Fruit fly (Drosophila melanogaster) whole organism, embryonic: ENCODE measurements around the gene CG32371.
A peak's percentile ranks its signal among the peaks of the same experiment; 100 is the strongest.

Experiments used
- Bgb ChIP-seq: fragments of 200-800 bp; sonication (Bioruptor generic); IDR thresholded peaks from 2 replicates; pipeline ENCODE4 v1.3.6; 2022; ENCODE audit warnings: missing biosample characterization, missing genetic modification characterization; ENCODE audit not compliant: partially characterized antibody
- CG13424 ChIP-seq: fragments of 200-800 bp; sonication (Bioruptor generic); optimal IDR thresholded peaks from 2 replicates; lab custom pipeline; 2019; ENCODE audit warnings: missing biosample characterization, mild to moderate bottlenecking, missing genetic modification characterization, moderate library complexity
- CG4282 ChIP-seq: fragments of 200-800 bp; sonication (Bioruptor generic); optimal IDR thresholded peaks from 2 replicates; lab custom pipeline; 2016; ENCODE audit warnings: missing biosample characterization, missing genetic modification characterization
- crol ChIP-seq: fragments of 200-800 bp; sonication (Bioruptor generic); IDR thresholded peaks from 2 replicates; pipeline ENCODE4 v1.3.6; 2022; ENCODE audit warnings: missing biosample characterization, missing genetic modification characterization
- seq ChIP-seq: fragments of 200-800 bp; sonication (Bioruptor generic); IDR thresholded peaks from 2 replicates; pipeline ENCODE4 v1.3.6; 2022; ENCODE audit warnings: missing biosample characterization, missing genetic modification characterization

DNA sequence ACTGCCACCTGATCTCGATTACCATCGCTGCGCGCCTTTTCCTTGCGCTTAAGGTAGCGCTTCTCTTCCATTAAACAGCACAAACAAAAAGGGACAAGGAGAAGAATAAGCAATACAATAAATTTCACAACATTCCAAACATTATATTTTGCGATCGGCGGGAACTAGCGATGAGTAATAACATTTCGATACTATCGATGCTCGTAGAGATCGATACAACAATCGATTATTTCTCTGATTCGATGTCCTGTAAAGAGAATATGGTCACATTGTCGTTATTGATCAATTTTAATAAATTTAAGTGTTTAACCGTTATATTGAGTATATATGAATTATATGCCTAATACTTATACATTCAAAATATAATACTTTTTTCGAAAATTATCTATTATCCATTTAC is 41.9 kb downstream of the CG32371 start, which contains the start of gene CG7457:
- no peak for TF ChIP-seq crol (GFP tag; lab: Robert Waterston, UW)
- peak; percentile 97 for TF ChIP-seq Bgb
- TF ChIP-seq CG4282 (GFP tag; lab: Kevin White, UChicago), result no peak
- no peak for TF ChIP-seq seq (GFP tag; lab: Robert Waterston, UW)
- no peak for TF ChIP-seq CG13424 (tag; lab: Kevin White, UChicago)
